Worm (Caenorhabditis elegans) whole organism, early embryonic: ENCODE measurements around the gene ras-2.

Source experiments
- flt-1 ChIP-seq: fragments of 200-800 bp; sonication (Bioruptor generic); IDR thresholded peaks from 2 replicates; pipeline ENCODE4 v1.3.6; 2022; ENCODE audit warnings: missing genetic modification characterization, missing compliant biosample characterization
- pes-1 ChIP-seq: fragments of 200-800 bp; sonication (Bioruptor generic); IDR thresholded peaks from 2 replicates; pipeline ENCODE4 v1.3.6; 2022; ENCODE audit warnings: missing genetic modification reagents, missing genetic modification characterization, missing compliant biosample characterization

- TF ChIP-seq flt-1 (GFP tag; lab: Robert Waterston, UW) (no peak), pes-1 (GFP tag; lab: Robert Waterston, UW) (no peak)
These were observed 4.4 kb downstream of the ras-2 start, which contains the start of gene F17C8.7 for ce11 chrIII:4735443-4735842.
